Worm (Caenorhabditis elegans): Measurements from ENCODE around the gene C05D12.3.

DNA sequence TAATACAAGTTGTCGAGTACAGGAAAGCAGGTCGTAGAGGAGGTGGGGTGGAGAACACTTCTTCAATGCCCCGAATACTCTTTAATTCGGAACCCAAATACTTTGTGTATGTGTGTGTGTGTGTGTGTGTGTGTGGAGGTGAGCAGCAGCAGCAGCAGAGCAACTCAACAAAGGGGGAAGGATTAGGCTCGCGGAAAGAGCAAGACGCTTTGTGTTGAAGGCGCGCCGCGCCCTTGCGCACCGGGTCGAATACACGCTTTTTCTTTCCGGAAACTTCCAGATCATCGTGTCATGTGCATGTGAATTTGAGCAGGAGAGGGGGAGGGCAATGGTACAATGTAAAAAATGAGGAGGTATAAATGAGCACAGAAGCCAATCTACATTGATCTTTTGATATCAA, 26.3 kb upstream of the C05D12.3 start:
- TF ChIP-seq elt-1 (tag; optimal IDR thresholded peaks at IDR 0.05; ENCODE audit: borderline replicate concordance, insufficient read depth): no peak
- TF ChIP-seq unc-62 (GFP tag; optimal IDR thresholded peaks at IDR 0.05): no peak
- TF ChIP-seq snpc-4 (tag; optimal IDR thresholded peaks at IDR 0.05): no peak
- no peak for TF ChIP-seq lin-13 (tag; optimal IDR thresholded peaks at IDR 0.05)

Measured in whole organism, mixed stage, embryonic.